Fruit fly (Drosophila melanogaster) whole organism, prepupa: Measurements from ENCODE around the gene S.

Source experiments
- Blimp-1 ChIP-seq: fragments of 200-800 bp; sonication (Bioruptor generic); optimal IDR thresholded peaks from 3 replicates; lab custom pipeline; 2017; ENCODE audit warnings: missing biosample characterization, missing genetic modification characterization, mild to moderate bottlenecking, moderate library complexity, missing genetic modification reagents
- CG10631 ChIP-seq: fragments of 200-800 bp; sonication (Bioruptor generic); optimal IDR thresholded peaks from 2 replicates; lab custom pipeline; 2016; ENCODE audit warnings: missing biosample characterization, missing genetic modification characterization
- CG10669 ChIP-seq: fragments of 200-800 bp; sonication (Bioruptor generic); optimal IDR thresholded peaks from 3 replicates; lab custom pipeline; 2018; ENCODE audit warnings: missing biosample characterization, mild to moderate bottlenecking, missing genetic modification characterization, moderate library complexity
- CG11294 ChIP-seq: fragments of 200-800 bp; sonication (Bioruptor generic); IDR thresholded peaks from 2 replicates; pipeline ENCODE4 v1.3.6; 2022; ENCODE audit warnings: missing biosample characterization, missing genetic modification characterization
- CG11902 ChIP-seq: fragments of 200-800 bp; sonication (Bioruptor generic); optimal IDR thresholded peaks from 3 replicates; lab custom pipeline; 2016; ENCODE audit warnings: missing biosample characterization, missing genetic modification characterization
- CG15336 ChIP-seq: fragments of 200-800 bp; sonication (Bioruptor generic); IDR thresholded peaks from 2 replicates; pipeline ENCODE4 v1.3.6; 2022; ENCODE audit warnings: missing biosample characterization, missing genetic modification characterization
- CG1621 ChIP-seq: fragments of 200-800 bp; sonication (Bioruptor generic); optimal IDR thresholded peaks from 3 replicates; lab custom pipeline; 2018; ENCODE audit warnings: missing biosample characterization, mild to moderate bottlenecking, missing genetic modification characterization
- CG31627 ChIP-seq: fragments of 200-800 bp; sonication (Bioruptor generic); optimal IDR thresholded peaks from 3 replicates; lab custom pipeline; 2016; ENCODE audit warnings: missing biosample characterization, missing genetic modification characterization
- CG32006 ChIP-seq: fragments of 200-800 bp; sonication (Bioruptor generic); optimal IDR thresholded peaks from 3 replicates; lab custom pipeline; 2017; ENCODE audit warnings: missing biosample characterization, mild to moderate bottlenecking, missing genetic modification characterization
- CG3919 ChIP-seq: fragments of 200-800 bp; sonication (Bioruptor generic); optimal IDR thresholded peaks from 3 replicates; lab custom pipeline; 2016; ENCODE audit warnings: missing biosample characterization, missing genetic modification characterization
- CG6163 ChIP-seq: fragments of 200-800 bp; sonication (Bioruptor generic); IDR thresholded peaks from 3 replicates; pipeline ENCODE4 v1.3.6; 2022; ENCODE audit warnings: missing biosample characterization, missing genetic modification characterization
- CG6276 ChIP-seq: fragments of 200-800 bp; sonication (Bioruptor generic); optimal IDR thresholded peaks from 2 replicates; lab custom pipeline; 2017; ENCODE audit warnings: missing biosample characterization, mild to moderate bottlenecking, missing genetic modification characterization
- CG6792 ChIP-seq: fragments of 200-800 bp; sonication (Bioruptor generic); optimal IDR thresholded peaks from 3 replicates; lab custom pipeline; 2016; ENCODE audit warnings: missing biosample characterization, missing genetic modification characterization
- CG6808 ChIP-seq: fragments of 200-800 bp; sonication (Bioruptor generic); optimal IDR thresholded peaks from 3 replicates; lab custom pipeline; 2017; ENCODE audit warnings: missing biosample characterization, missing genetic modification characterization, mild to moderate bottlenecking, moderate library complexity, missing genetic modification reagents
- CG7368 ChIP-seq: fragments of 200-800 bp; sonication (Bioruptor generic); optimal IDR thresholded peaks from 3 replicates; lab custom pipeline; 2016; ENCODE audit warnings: missing biosample characterization, missing genetic modification characterization
- CG8632 ChIP-seq: fragments of 200-800 bp; sonication (Bioruptor generic); optimal IDR thresholded peaks from 3 replicates; lab custom pipeline; 2016; ENCODE audit warnings: missing biosample characterization, missing genetic modification characterization
- Eip75B ChIP-seq: fragments of 200-800 bp; sonication (Bioruptor generic); optimal IDR thresholded peaks from 3 replicates; lab custom pipeline; 2016; ENCODE audit warnings: missing biosample characterization, missing genetic modification characterization
- Eip78C ChIP-seq: fragments of 200-800 bp; sonication (Bioruptor generic); peaks from one replicate; lab custom pipeline; 2016; ENCODE audit warnings: missing biosample characterization, missing genetic modification characterization
- Eip93F ChIP-seq: fragments of 200-800 bp; sonication (Bioruptor generic); optimal IDR thresholded peaks from 2 replicates; lab custom pipeline; 2016; ENCODE audit warnings: missing biosample characterization, mild to moderate bottlenecking, missing genetic modification characterization
- Ets21C ChIP-seq: fragments of 200-800 bp; sonication (Bioruptor generic); optimal IDR thresholded peaks from 3 replicates; lab custom pipeline; 2016; ENCODE audit warnings: missing biosample characterization, missing genetic modification characterization
- Gug ChIP-seq: fragments of 200-800 bp; sonication (Bioruptor generic); IDR thresholded peaks from 2 replicates; pipeline ENCODE4 v1.3.6; 2022; ENCODE audit warnings: missing biosample characterization, missing genetic modification characterization
- Hr38 ChIP-seq: sonication (Bioruptor generic); optimal IDR thresholded peaks from 2 replicates; lab custom pipeline; 2016; ENCODE audit warnings: missing biosample characterization, missing genetic modification characterization
- Hr39 ChIP-seq: fragments of 200-800 bp; sonication (Bioruptor generic); optimal IDR thresholded peaks from 2 replicates; lab custom pipeline; 2016; ENCODE audit warnings: missing biosample characterization, missing genetic modification characterization
- Hr4 ChIP-seq: fragments of 200-800 bp; sonication (Bioruptor generic); optimal IDR thresholded peaks from 3 replicates; lab custom pipeline; 2016; ENCODE audit warnings: missing biosample characterization, missing genetic modification characterization
- Met ChIP-seq: fragments of 200-800 bp; sonication (Bioruptor generic); optimal IDR thresholded peaks from 3 replicates; lab custom pipeline; 2016; ENCODE audit warnings: missing biosample characterization, missing genetic modification characterization
- Smox ChIP-seq: fragments of 200-800 bp; sonication (Bioruptor generic); optimal IDR thresholded peaks from 3 replicates; lab custom pipeline; 2016; ENCODE audit warnings: missing biosample characterization, missing genetic modification characterization
- Sox102F ChIP-seq: fragments of 200-800 bp; sonication (Bioruptor generic); optimal IDR thresholded peaks from 2 replicates; lab custom pipeline; 2016; ENCODE audit warnings: missing biosample characterization, mild to moderate bottlenecking, missing genetic modification characterization
- Sox14 ChIP-seq: fragments of 200-800 bp; sonication (Bioruptor generic); optimal IDR thresholded peaks from 3 replicates; lab custom pipeline; 2016; ENCODE audit warnings: missing biosample characterization, missing genetic modification characterization
- Sox15 ChIP-seq: fragments of 200-800 bp; sonication (Bioruptor generic); optimal IDR thresholded peaks from 3 replicates; lab custom pipeline; 2016; ENCODE audit warnings: missing biosample characterization, missing genetic modification characterization
- achi ChIP-seq: fragments of 200-800 bp; sonication (Bioruptor generic); optimal IDR thresholded peaks from 3 replicates; lab custom pipeline; 2016; ENCODE audit warnings: missing biosample characterization, missing genetic modification characterization
- acj6 ChIP-seq: fragments of 200-800 bp; sonication (Bioruptor generic); optimal IDR thresholded peaks from 3 replicates; lab custom pipeline; 2016; ENCODE audit warnings: missing biosample characterization, missing genetic modification characterization
- cyc ChIP-seq: fragments of 200-800 bp; sonication (Bioruptor generic); optimal IDR thresholded peaks from 3 replicates; lab custom pipeline; 2016; ENCODE audit warnings: missing biosample characterization, missing genetic modification characterization
- dac ChIP-seq: fragments of 200-800 bp; sonication (Bioruptor generic); optimal IDR thresholded peaks from 2 replicates; lab custom pipeline; 2017; ENCODE audit warnings: missing biosample characterization, mild to moderate bottlenecking, missing genetic modification characterization
- dsx ChIP-seq: fragments of 200-800 bp; optimal IDR thresholded peaks from 3 replicates; lab custom pipeline; 2019; ENCODE audit warnings: missing biosample characterization, mild to moderate bottlenecking, missing genetic modification characterization, moderate library complexity; ENCODE audit not compliant: poor library complexity, severe bottlenecking
- esn ChIP-seq: fragments of 200-800 bp; sonication (Bioruptor generic); optimal IDR thresholded peaks from 2 replicates; lab custom pipeline; 2016; ENCODE audit warnings: missing biosample characterization, mild to moderate bottlenecking, missing genetic modification characterization, moderate library complexity
- fd59A ChIP-seq: fragments of 200-800 bp; sonication (Bioruptor generic); optimal IDR thresholded peaks from 2 replicates; lab custom pipeline; 2017; ENCODE audit warnings: missing biosample characterization, mild to moderate bottlenecking, missing genetic modification characterization, missing genetic modification reagents
- fkh ChIP-seq: fragments of 200-800 bp; sonication (Bioruptor generic); optimal IDR thresholded peaks from 3 replicates; lab custom pipeline; 2017; ENCODE audit warnings: missing biosample characterization, mild to moderate bottlenecking, missing genetic modification characterization, moderate library complexity
- pdm3 ChIP-seq: fragments of 200-800 bp; sonication (Bioruptor generic); optimal IDR thresholded peaks from 3 replicates; lab custom pipeline; 2016; ENCODE audit warnings: missing biosample characterization, missing genetic modification characterization
- salr ChIP-seq, 2 experiments: fragments of 200-800 bp; sonication (Bioruptor generic); optimal IDR thresholded peaks; 3 replicates each; lab custom pipeline; 2016 to 2018; ENCODE audit warnings: missing biosample characterization in 2 of 2, missing genetic modification characterization in 2 of 2, mild to moderate bottlenecking in 1 of 2
- spab ChIP-seq: fragments of 200-800 bp; sonication (Bioruptor generic); optimal IDR thresholded peaks from 2 replicates; lab custom pipeline; 2017; ENCODE audit warnings: missing biosample characterization, mild to moderate bottlenecking, missing genetic modification characterization, missing genetic modification reagents
- ss ChIP-seq, 2 experiments: fragments of 200-800 bp; sonication (Bioruptor generic); optimal IDR thresholded peaks; 2 replicates in 1 of 2; 3 replicates in 1 of 2; lab custom pipeline; 2017 to 2018; ENCODE audit warnings: mild to moderate bottlenecking in 2 of 2, missing biosample characterization in 2 of 2, missing genetic modification characterization in 2 of 2, moderate library complexity in 1 of 2
- svp ChIP-seq: fragments of 200-800 bp; sonication (Bioruptor generic); peaks from one replicate; lab custom pipeline; 2016; ENCODE audit warnings: missing biosample characterization, missing genetic modification characterization
- topi ChIP-seq: fragments of 200-800 bp; sonication (Bioruptor generic); optimal IDR thresholded peaks from 3 replicates; lab custom pipeline; 2016; ENCODE audit warnings: missing biosample characterization, missing genetic modification characterization
- vri ChIP-seq: fragments of 200-800 bp; sonication (Bioruptor generic); optimal IDR thresholded peaks from 3 replicates; lab custom pipeline; 2016; ENCODE audit warnings: missing biosample characterization, mild to moderate bottlenecking, missing genetic modification characterization

S gene

dm6 chr2L:1095450-1095849, 17.8 kb upstream of the S start:
- TF ChIP-seq dac (GFP tag; lab: Kevin White, UChicago) (no peak), Ets21C (GFP tag; lab: Kevin White, UChicago) (no peak), svp (peak; percentile 97), Smox (GFP tag; lab: Kevin White, UChicago) (no peak)

- TF ChIP-seq CG10669 (no peak), Hr39 (GFP tag; lab: Kevin White, UChicago) (no peak), Eip78C (GFP tag; lab: Kevin White, UChicago) (peak; percentile 6), fkh (peak; percentile 88), svp (peak; percentile 69), ss (GFP tag; optimal IDR thresholded peaks at IDR 0.05; lab: Kevin White, UChicago) (peak in 1 of 2 experiments; percentile 26)
Measured at dm6 chr2L:1094724-1095123, 17.1 kb upstream of the S start.

dm6 chr2L:1091675-1092074, 14.1 kb upstream of the S start:
- TF ChIP-seq spab (GFP tag; lab: Kevin White, UChicago) (no peak), vri (no peak), CG31627 (GFP tag; lab: Kevin White, UChicago) (no peak), CG6163 (GFP tag; lab: Robert Waterston, UW) (0 out of 3 replicates have a peak, but pooled peaks have one; percentile 31), CG15336 (no peak), Sox15 (no peak), Eip93F (GFP tag; lab: Kevin White, UChicago) (no peak), Sox14 (GFP tag; lab: Kevin White, UChicago) (no peak), Hr38 (GFP tag; lab: Kevin White, UChicago) (no peak), CG6808 (no peak), Hr4 (GFP tag; lab: Kevin White, UChicago) (peak; percentile 11), fd59A (no peak), CG32006 (GFP tag; lab: Kevin White, UChicago) (peak; percentile 9), CG6792 (GFP tag; lab: Kevin White, UChicago) (no peak), CG1621 (no peak), Sox102F (GFP tag; lab: Kevin White, UChicago) (no peak), CG7368 (GFP tag; lab: Kevin White, UChicago) (no peak)

- TF ChIP-seq CG10631 (GFP tag; lab: Kevin White, UChicago), result no peak
- no peak for TF ChIP-seq pdm3 (GFP tag; lab: Kevin White, UChicago)
- TF ChIP-seq CG11294 (GFP tag; lab: Robert Waterston, UW), result 0 out of 2 replicates have a peak, but pooled peaks have one; percentile 21
- no peak for TF ChIP-seq dsx (GFP tag; lab: Kevin White, UChicago)
- TF ChIP-seq topi (GFP tag; lab: Kevin White, UChicago), result no peak
- no peak for TF ChIP-seq CG11902 (GFP tag; lab: Kevin White, UChicago)
- peak; percentile 21 for TF ChIP-seq CG31627 (GFP tag; lab: Kevin White, UChicago)
- no peak for TF ChIP-seq fkh
- TF ChIP-seq achi, result peak; percentile 34
- no peak for TF ChIP-seq Met (GFP tag; lab: Kevin White, UChicago)
- TF ChIP-seq spab (GFP tag; lab: Kevin White, UChicago), result peak; percentile 2
- peak; percentile 66 for TF ChIP-seq svp
- peak; percentile 40 for TF ChIP-seq Gug (GFP tag; lab: Robert Waterston, UW)
- TF ChIP-seq CG15336, result 0 out of 2 replicates have a peak, but pooled peaks have one; percentile 27
- TF ChIP-seq ss (GFP tag; optimal IDR thresholded peaks at IDR 0.05; lab: Kevin White, UChicago), result no peak
- TF ChIP-seq CG1621, result no peak
- TF ChIP-seq CG6808, result no peak
- TF ChIP-seq cyc (GFP tag; lab: Kevin White, UChicago), result peak; percentile 20
- TF ChIP-seq fd59A, result no peak
- no peak for TF ChIP-seq CG6276 (GFP tag; lab: Kevin White, UChicago)
- no peak for TF ChIP-seq esn (GFP tag; lab: Kevin White, UChicago)
- TF ChIP-seq dac (GFP tag; lab: Kevin White, UChicago), result no peak
- no peak for TF ChIP-seq CG8632
- TF ChIP-seq Blimp-1 (GFP tag; lab: Kevin White, UChicago), result no peak
- no peak for TF ChIP-seq CG7368 (GFP tag; lab: Kevin White, UChicago)
- TF ChIP-seq Eip75B (GFP tag; lab: Kevin White, UChicago), result no peak
- no peak for TF ChIP-seq salr (GFP tag; optimal IDR thresholded peaks at IDR 0.05; lab: Kevin White, UChicago)
- TF ChIP-seq CG3919 (GFP tag; lab: Kevin White, UChicago), result peak; percentile 29
- TF ChIP-seq Eip93F (GFP tag; lab: Kevin White, UChicago), result no peak
- TF ChIP-seq acj6 (GFP tag; lab: Kevin White, UChicago), result peak; percentile 29
- peak; percentile 58; the same call in 1 of the 3 replicates for TF ChIP-seq CG6163 (GFP tag; lab: Robert Waterston, UW)
- no peak for TF ChIP-seq Eip78C (GFP tag; lab: Kevin White, UChicago)
Measured at dm6 chr2L:1086312-1086906, 8.8 kb upstream of the S start.
